Fruit fly (Drosophila melanogaster) whole organism, embryonic: ENCODE results near the gene sna.

Source experiments
- CG10979 ChIP-seq: fragments of 200-800 bp; sonication (Bioruptor generic); optimal IDR thresholded peaks from 2 replicates; lab custom pipeline; 2018; ENCODE audit warnings: missing biosample characterization, mild to moderate bottlenecking, missing genetic modification characterization, moderate library complexity
- CG13775 ChIP-seq: fragments of 200-800 bp; sonication (Bioruptor generic); optimal IDR thresholded peaks from 3 replicates; lab custom pipeline; 2017; ENCODE audit warnings: missing biosample characterization, mild to moderate bottlenecking, missing genetic modification characterization
- CG13894 ChIP-seq: fragments of 200-800 bp; sonication (Bioruptor generic); optimal IDR thresholded peaks from 3 replicates; lab custom pipeline; 2018; ENCODE audit warnings: missing biosample characterization, mild to moderate bottlenecking, missing genetic modification characterization, moderate library complexity
- CG14014 ChIP-seq: fragments of 200-800 bp; sonication (Bioruptor generic); IDR thresholded peaks from 2 replicates; pipeline ENCODE4 v1.3.6; 2022; ENCODE audit warnings: missing biosample characterization, missing genetic modification characterization
- CG15269 ChIP-seq: fragments of 200-800 bp; sonication (Bioruptor generic); optimal IDR thresholded peaks from 2 replicates; lab custom pipeline; 2018; ENCODE audit warnings: missing biosample characterization, mild to moderate bottlenecking, missing genetic modification characterization, moderate library complexity
- CG16813 ChIP-seq: fragments of 200-800 bp; sonication (Bioruptor generic); IDR thresholded peaks from 3 replicates; pipeline ENCODE4 v1.3.6; 2022; ENCODE audit warnings: missing biosample characterization, missing genetic modification characterization; ENCODE audit not compliant: partially characterized antibody
- CG18011 ChIP-seq: fragments of 200-800 bp; sonication (Bioruptor generic); optimal IDR thresholded peaks from 2 replicates; lab custom pipeline; 2017; ENCODE audit warnings: missing biosample characterization, missing genetic modification characterization, mild to moderate bottlenecking, moderate library complexity, missing genotype
- CG18599 ChIP-seq: fragments of 200-800 bp; sonication (Bioruptor generic); optimal IDR thresholded peaks from 3 replicates; lab custom pipeline; 2017; ENCODE audit warnings: missing biosample characterization, missing genetic modification characterization, mild to moderate bottlenecking, moderate library complexity, missing genetic modification reagents
- CG2202 ChIP-seq: fragments of 200-800 bp; sonication (Bioruptor generic); optimal IDR thresholded peaks from 2 replicates; lab custom pipeline; 2018; ENCODE audit warnings: missing biosample characterization, mild to moderate bottlenecking, missing genetic modification characterization
- CG33557 ChIP-seq: fragments of 200-800 bp; sonication (Bioruptor generic); optimal IDR thresholded peaks from 2 replicates; lab custom pipeline; 2019; ENCODE audit warnings: missing biosample characterization, mild to moderate bottlenecking, missing genetic modification characterization, moderate library complexity
- CG42726 ChIP-seq: fragments of 200-800 bp; sonication (Bioruptor generic); IDR thresholded peaks from 2 replicates; pipeline ENCODE4 v1.3.6; 2022; ENCODE audit warnings: missing biosample characterization, missing genetic modification characterization; ENCODE audit not compliant: partially characterized antibody
- CG4617 ChIP-seq: fragments of 200-800 bp; sonication (Bioruptor generic); optimal IDR thresholded peaks from 3 replicates; lab custom pipeline; 2016; ENCODE audit warnings: missing biosample characterization, missing genetic modification characterization, borderline replicate concordance
- CG4730 ChIP-seq: fragments of 200-800 bp; sonication (Bioruptor generic); IDR thresholded peaks from 2 replicates; pipeline ENCODE4 v1.3.6; 2022; ENCODE audit warnings: missing biosample characterization, missing genetic modification characterization
- CG7745 ChIP-seq: fragments of 200-800 bp; sonication (Bioruptor generic); optimal IDR thresholded peaks from 2 replicates; lab custom pipeline; 2018; ENCODE audit warnings: missing biosample characterization, mild to moderate bottlenecking, missing genetic modification characterization, moderate library complexity
- CG8089 ChIP-seq: fragments of 200-800 bp; sonication (Bioruptor generic); optimal IDR thresholded peaks from 3 replicates; lab custom pipeline; 2016; ENCODE audit warnings: missing biosample characterization, missing genetic modification characterization
- CG8290 ChIP-seq, 3 experiments: fragments of 200-800 bp; sonication (Bioruptor generic); optimal IDR thresholded peaks; 2 replicates each; lab custom pipeline; 2016 to 2019; ENCODE audit warnings: missing biosample characterization in 3 of 3, missing genetic modification characterization in 3 of 3, mild to moderate bottlenecking in 2 of 3, moderate library complexity in 1 of 3
- CG8765 ChIP-seq: fragments of 200-800 bp; sonication (Bioruptor generic); IDR thresholded peaks from 2 replicates; pipeline ENCODE4 v1.3.6; 2022; ENCODE audit warnings: missing biosample characterization, missing genetic modification characterization
- CG8944 ChIP-seq: fragments of 200-800 bp; sonication (Bioruptor generic); optimal IDR thresholded peaks from 3 replicates; lab custom pipeline; 2016; ENCODE audit warnings: missing biosample characterization, missing genetic modification characterization
- CHES-1-like ChIP-seq: fragments of 200-800 bp; sonication (Bioruptor generic); optimal IDR thresholded peaks from 2 replicates; lab custom pipeline; 2016; ENCODE audit warnings: missing biosample characterization, missing genetic modification characterization
- CTCF ChIP-seq: fragments of 200-800 bp; sonication (Bioruptor generic); optimal IDR thresholded peaks from 2 replicates; lab custom pipeline; 2017; ENCODE audit warnings: missing biosample characterization, mild to moderate bottlenecking, missing genetic modification characterization, moderate library complexity
- Elba2 ChIP-seq: fragments of 200-800 bp; sonication (Bioruptor generic); optimal IDR thresholded peaks from 3 replicates; lab custom pipeline; 2016; ENCODE audit warnings: missing biosample characterization, missing genetic modification characterization
- Hey ChIP-seq: fragments of 200-800 bp; sonication (Bioruptor generic); optimal IDR thresholded peaks from 3 replicates; lab custom pipeline; 2018; ENCODE audit warnings: missing biosample characterization, mild to moderate bottlenecking, missing genetic modification characterization
- Kr ChIP-seq: fragments of 200-800 bp; sonication (Bioruptor generic); optimal IDR thresholded peaks from 2 replicates; lab custom pipeline; 2017; ENCODE audit warnings: missing biosample characterization, mild to moderate bottlenecking, missing genetic modification characterization
- Taf1 ChIP-seq: fragments of 200-800 bp; sonication (Bioruptor generic); IDR thresholded peaks from 2 replicates; pipeline ENCODE4 v1.3.6; 2022; ENCODE audit warnings: missing biosample characterization, missing genetic modification characterization
- abd-A ChIP-seq: fragments of 200-800 bp; sonication (Bioruptor generic); optimal IDR thresholded peaks from 3 replicates; lab custom pipeline; 2019; ENCODE audit warnings: missing biosample characterization, mild to moderate bottlenecking, missing genetic modification characterization, moderate library complexity
- crp ChIP-seq, 2 experiments: fragments of 200-800 bp; sonication (Bioruptor generic); optimal IDR thresholded peaks; 2 replicates in 1 of 2; 3 replicates in 1 of 2; lab custom pipeline; 2017; ENCODE audit warnings: missing biosample characterization in 2 of 2, missing genetic modification characterization in 2 of 2, mild to moderate bottlenecking in 1 of 2, moderate library complexity in 1 of 2
- emc ChIP-seq: fragments of 200-800 bp; sonication (Bioruptor generic); optimal IDR thresholded peaks from 2 replicates; lab custom pipeline; 2016; ENCODE audit warnings: missing biosample characterization, missing genetic modification characterization
- fd96Cb ChIP-seq: fragments of 200-800 bp; sonication (Bioruptor generic); optimal IDR thresholded peaks from 2 replicates; lab custom pipeline; 2018; ENCODE audit warnings: missing biosample characterization, mild to moderate bottlenecking, missing genetic modification characterization, moderate library complexity
- gsb-n ChIP-seq: fragments of 200-800 bp; sonication (Bioruptor generic); optimal IDR thresholded peaks from 3 replicates; lab custom pipeline; 2018; ENCODE audit warnings: missing biosample characterization, mild to moderate bottlenecking, missing genetic modification characterization
- kni ChIP-seq: fragments of 200-800 bp; sonication (Bioruptor generic); optimal IDR thresholded peaks from 3 replicates; lab custom pipeline; 2017; ENCODE audit warnings: mild to moderate bottlenecking, missing biosample characterization, missing genetic modification reagents, missing genetic modification characterization
- knrl ChIP-seq: fragments of 200-800 bp; sonication (Bioruptor generic); IDR thresholded peaks from 3 replicates; pipeline ENCODE4 v1.3.6; 2022; ENCODE audit warnings: missing biosample characterization, missing genetic modification characterization; ENCODE audit not compliant: partially characterized antibody
- lbe ChIP-seq: fragments of 200-800 bp; sonication (Bioruptor generic); optimal IDR thresholded peaks from 2 replicates; lab custom pipeline; 2016; ENCODE audit warnings: missing biosample characterization, mild to moderate bottlenecking, missing genetic modification characterization
- nerfin-1 ChIP-seq: fragments of 200-800 bp; sonication (Bioruptor generic); optimal IDR thresholded peaks from 3 replicates; lab custom pipeline; 2019; ENCODE audit warnings: missing biosample characterization, mild to moderate bottlenecking, missing genetic modification characterization, moderate library complexity
- nmo ChIP-seq: fragments of 200-800 bp; sonication (Bioruptor generic); optimal IDR thresholded peaks from 2 replicates; lab custom pipeline; 2018; ENCODE audit warnings: missing biosample characterization, mild to moderate bottlenecking, missing genetic modification characterization, moderate library complexity
- onecut ChIP-seq: fragments of 200-800 bp; sonication (Bioruptor generic); IDR thresholded peaks from 2 replicates; pipeline ENCODE4 v1.3.6; 2022; ENCODE audit warnings: missing biosample characterization, missing genetic modification characterization
- org-1 ChIP-seq: fragments of 200-800 bp; sonication (Bioruptor generic); optimal IDR thresholded peaks from 2 replicates; lab custom pipeline; 2017; ENCODE audit warnings: missing biosample characterization, missing genetic modification characterization
- pros ChIP-seq: fragments of 200-800 bp; sonication (Bioruptor generic); optimal IDR thresholded peaks from 3 replicates; lab custom pipeline; 2019; ENCODE audit warnings: missing biosample characterization, mild to moderate bottlenecking, missing genetic modification characterization, moderate library complexity
- salm ChIP-seq: fragments of 200-800 bp; sonication (Bioruptor generic); optimal IDR thresholded peaks from 2 replicates; lab custom pipeline; 2018; ENCODE audit warnings: missing biosample characterization, mild to moderate bottlenecking, missing genetic modification characterization
- sqz ChIP-seq: fragments of 200-800 bp; sonication (Bioruptor generic); optimal IDR thresholded peaks from 3 replicates; lab custom pipeline; 2018; ENCODE audit warnings: missing biosample characterization, mild to moderate bottlenecking, missing genetic modification characterization
- tna ChIP-seq: fragments of 200-800 bp; sonication (Bioruptor generic); IDR thresholded peaks from 2 replicates; pipeline ENCODE4 v1.3.6; 2022; ENCODE audit warnings: missing biosample characterization, missing genetic modification characterization; ENCODE audit not compliant: partially characterized antibody
- tup ChIP-seq: fragments of 200-800 bp; sonication (Bioruptor generic); optimal IDR thresholded peaks from 2 replicates; lab custom pipeline; 2016; ENCODE audit warnings: missing biosample characterization, mild to moderate bottlenecking, missing genetic modification characterization, moderate library complexity
- zf30C ChIP-seq: fragments of 200-800 bp; sonication (Bioruptor generic); optimal IDR thresholded peaks from 3 replicates; lab custom pipeline; 2018; ENCODE audit warnings: missing biosample characterization, mild to moderate bottlenecking, missing genetic modification characterization

sna gene

DNA sequence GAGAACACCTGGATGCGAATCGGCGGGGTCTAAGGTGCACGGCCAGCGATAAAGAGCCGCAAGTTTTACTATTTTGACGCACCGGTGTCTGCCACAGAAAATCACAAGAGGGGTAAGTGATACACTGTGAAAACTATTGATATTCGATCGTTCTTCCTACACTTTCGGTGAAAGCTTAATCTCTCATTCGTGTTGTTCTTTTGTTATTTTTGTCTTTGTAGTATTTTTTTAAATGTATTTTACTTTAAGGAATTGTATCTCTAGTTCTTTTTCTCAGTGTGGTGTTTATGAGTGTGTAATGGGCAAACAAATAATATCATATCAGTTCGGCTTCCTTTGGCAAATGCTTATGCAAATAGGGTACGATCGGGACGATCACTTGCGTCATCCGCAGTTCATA, 45.8 kb downstream of the sna start (continued):
- TF ChIP-seq CG8765 (GFP tag; lab: Robert Waterston, UW) (peak; percentile 39; the same call in 1 of the 2 replicates), CTCF (no peak), CG4730 (GFP tag; lab: Robert Waterston, UW) (no peak), CG18011 (GFP tag; lab: Kevin White, UChicago) (no peak), CG4617 (GFP tag; lab: Kevin White, UChicago) (no peak), fd96Cb (tag; lab: Kevin White, UChicago) (peak; percentile 35), CG13775 (GFP tag; lab: Kevin White, UChicago) (peak; percentile 26), onecut (GFP tag; lab: Robert Waterston, UW) (no peak), CG33557 (GFP tag; lab: Kevin White, UChicago) (no peak), CG8290 (GFP tag; optimal IDR thresholded peaks at IDR 0.05; lab: Kevin White, UChicago) (peak; percentile 40), CG8290 (tag; optimal IDR thresholded peaks at IDR 0.05; lab: Kevin White, UChicago) (no peak), nmo (peak; percentile 32), zf30C (peak; percentile 52), CG16813 (GFP tag; lab: Robert Waterston, UW) (no peak), CG42726 (GFP tag; lab: Robert Waterston, UW) (no peak), Hey (tag; lab: Kevin White, UChicago) (no peak), CG18599 (GFP tag; lab: Kevin White, UChicago) (peak; percentile 44), CG2202 (tag; lab: Kevin White, UChicago) (no peak), Kr (GFP tag; lab: Kevin White, UChicago) (no peak), knrl (GFP tag; lab: Robert Waterston, UW) (no peak), CHES-1-like (GFP tag; lab: Kevin White, UChicago) (no peak), CG7745 (tag; lab: Kevin White, UChicago) (no peak), CG8089 (GFP tag; lab: Kevin White, UChicago) (no peak), lbe (GFP tag; lab: Kevin White, UChicago) (no peak), CG13894 (tag; lab: Kevin White, UChicago) (no peak), salm (tag; lab: Kevin White, UChicago) (no peak), emc (GFP tag; lab: Kevin White, UChicago) (no peak), CG14014 (GFP tag; lab: Robert Waterston, UW) (no peak), tup (no peak), CG15269 (tag; lab: Kevin White, UChicago) (no peak)

DNA sequence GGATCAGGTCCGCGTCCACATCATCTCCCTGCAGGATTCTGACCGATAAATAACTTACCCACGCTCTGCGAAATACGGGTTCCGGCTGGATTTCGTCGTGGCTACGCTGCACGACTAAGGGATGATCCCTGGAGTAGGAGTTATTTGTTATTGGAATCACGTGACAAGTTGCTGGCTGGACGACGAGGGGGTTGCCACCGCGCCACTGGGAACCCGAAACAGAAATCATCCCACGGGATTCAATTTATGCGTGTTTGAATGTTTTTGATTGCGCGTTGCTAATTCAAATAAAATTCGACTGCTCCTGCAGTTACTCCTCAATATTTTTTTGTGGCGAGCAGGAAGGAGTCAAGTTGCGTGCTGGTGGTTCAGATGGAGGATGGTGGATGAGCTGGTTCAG, 48.4 kb downstream of the sna start:
- TF ChIP-seq pros (GFP tag; lab: Kevin White, UChicago) (peak; percentile 82), CG10979 (tag; lab: Kevin White, UChicago) (no peak), Kr (GFP tag; lab: Kevin White, UChicago) (peak; percentile 3), nerfin-1 (tag; lab: Kevin White, UChicago) (peak; percentile 69), gsb-n (tag; lab: Kevin White, UChicago) (peak; percentile 71), crp (GFP tag; optimal IDR thresholded peaks at IDR 0.05; lab: Kevin White, UChicago) (no peak), abd-A (tag; lab: Kevin White, UChicago) (peak; percentile 32), Elba2 (no peak), Taf1 (GFP tag; lab: Robert Waterston, UW) (no peak), sqz (GFP tag; lab: Kevin White, UChicago) (peak; percentile 18), org-1 (GFP tag; lab: Kevin White, UChicago) (no peak), CG8944 (GFP tag; lab: Kevin White, UChicago) (no peak), kni (GFP tag; lab: Kevin White, UChicago) (peak; percentile 24), tna (GFP tag; lab: Robert Waterston, UW) (no peak), Hey (tag; lab: Kevin White, UChicago) (peak; percentile 68)
